Worm (Caenorhabditis elegans): ENCODE measurements around the gene egl-19.

egl-19 gene

ce11 chrIV:7440238-7440637 is 34.9 kb downstream of the egl-19 start:
- TF ChIP-seq him-1 (tag; optimal IDR thresholded peaks at IDR 0.05) = no peak
- TF ChIP-seq W03F9.2 (tag; optimal IDR thresholded peaks at IDR 0.05) = no peak

ce11 chrIV:7445236-7445635 is 39.9 kb downstream of the egl-19 start, which contains the start of gene valv-1:
TSS of gene valv-1 (minus strand) at chrIV:7445336.
- TF ChIP-seq him-1 (tag; optimal IDR thresholded peaks at IDR 0.05) (no peak), dao-5 (tag; optimal IDR thresholded peaks at IDR 0.05) (no peak), W03F9.2 (tag; optimal IDR thresholded peaks at IDR 0.05) (no peak)

DNA sequence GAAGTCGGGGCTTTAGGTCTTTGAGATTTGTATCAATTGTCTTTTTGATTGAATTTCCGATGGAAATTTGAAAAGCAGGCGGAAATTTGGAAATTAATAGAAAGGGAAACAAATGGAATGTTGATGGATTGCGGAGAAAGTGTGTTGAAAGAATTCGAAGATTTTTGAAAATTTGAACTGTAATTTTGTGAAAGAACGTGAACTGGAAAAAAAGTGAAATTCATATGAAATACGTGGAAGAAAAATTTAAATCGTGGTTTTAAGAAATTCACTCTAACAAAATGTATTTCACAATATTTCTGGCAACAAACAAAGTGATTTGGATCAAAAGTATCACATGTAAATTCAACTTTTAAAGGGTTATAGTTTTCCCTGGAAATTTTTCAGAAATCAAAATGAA is 40.6 kb downstream of the egl-19 start, which contains the start of gene B0496.1:
Gene B0496.1 (plus strand): TSS at position 301 of the 400 bp plus-strand sequence.
- TF ChIP-seq him-1 (tag; optimal IDR thresholded peaks at IDR 0.05) = no peak
- no peak for TF ChIP-seq W03F9.2 (tag; optimal IDR thresholded peaks at IDR 0.05)
- TF ChIP-seq dao-5 (tag; optimal IDR thresholded peaks at IDR 0.05) = no peak

- TF ChIP-seq W03F9.2 (tag; optimal IDR thresholded peaks at IDR 0.05) = no peak
- TF ChIP-seq him-1 (tag; optimal IDR thresholded peaks at IDR 0.05) = no peak
Observed at ce11 chrIV:7447556-7447955, 42.2 kb downstream of the egl-19 start, which contains the start of gene B0496.2. TSS of gene B0496.2 (plus strand) at chrIV:7447856.

- TF ChIP-seq him-1 (tag; optimal IDR thresholded peaks at IDR 0.05) = no peak
- TF ChIP-seq W03F9.2 (tag; optimal IDR thresholded peaks at IDR 0.05) = no peak
- TF ChIP-seq dao-5 (tag; optimal IDR thresholded peaks at IDR 0.05) = no peak
Observed at ce11 chrIV:7451345-7451744, 46.0 kb downstream of the egl-19 start, which contains the start of gene tes-1. TSS of gene tes-1 (minus strand) at chrIV:7451445.

ce11 chrIV:7453661-7454159 is 48.3 kb downstream of the egl-19 start:
- TF ChIP-seq W03F9.2 (tag; optimal IDR thresholded peaks at IDR 0.05) = no peak
- no peak for TF ChIP-seq dao-5 (tag; optimal IDR thresholded peaks at IDR 0.05)
- no peak for TF ChIP-seq him-1 (tag; optimal IDR thresholded peaks at IDR 0.05)

DNA sequence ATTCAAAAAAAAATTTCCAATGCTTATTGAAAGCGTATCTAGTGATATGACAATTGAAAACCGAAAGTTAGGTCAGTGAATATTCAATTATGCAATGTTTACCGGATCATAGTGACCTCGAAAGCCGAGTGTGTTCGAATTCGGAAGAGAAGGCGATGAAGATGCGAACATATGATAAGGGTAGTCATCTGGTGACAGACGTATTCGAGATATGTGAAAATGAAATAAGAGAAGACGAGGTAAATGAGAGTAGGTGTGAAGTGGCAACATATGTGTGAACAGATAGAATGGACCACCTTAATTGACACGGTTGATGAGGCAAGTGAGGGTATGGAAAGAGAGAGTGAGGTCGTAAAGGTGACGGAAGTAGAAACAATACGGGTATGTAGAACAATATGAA is 49.5 kb downstream of the egl-19 start:
- no peak for TF ChIP-seq W03F9.2 (tag; optimal IDR thresholded peaks at IDR 0.05)
- TF ChIP-seq him-1 (tag; optimal IDR thresholded peaks at IDR 0.05) = no peak
- TF ChIP-seq dao-5 (tag; optimal IDR thresholded peaks at IDR 0.05) = no peak

- TF ChIP-seq him-1 (tag; optimal IDR thresholded peaks at IDR 0.05) = no peak
- no peak for TF ChIP-seq dao-5 (tag; optimal IDR thresholded peaks at IDR 0.05)
- TF ChIP-seq W03F9.2 (tag; optimal IDR thresholded peaks at IDR 0.05) = no peak
Observed at ce11 chrIV:7456225-7456624, 50.8 kb downstream of the egl-19 start, which contains the start of gene F13B6.1. TSS of gene F13B6.1 (plus strand) at chrIV:7456525.

- TF ChIP-seq him-1 (tag; optimal IDR thresholded peaks at IDR 0.05) = no peak
- no peak for TF ChIP-seq W03F9.2 (tag; optimal IDR thresholded peaks at IDR 0.05)
- TF ChIP-seq dao-5 (tag; optimal IDR thresholded peaks at IDR 0.05) = no peak
Observed at ce11 chrIV:7460225-7460624, 54.8 kb downstream of the egl-19 start, which contains the start of gene F13B6.2. TSS of gene F13B6.2 (minus strand) at chrIV:7460325.

- TF ChIP-seq dao-5 (tag; optimal IDR thresholded peaks at IDR 0.05) (no peak), W03F9.2 (tag; optimal IDR thresholded peaks at IDR 0.05) (no peak), him-1 (tag; optimal IDR thresholded peaks at IDR 0.05) (no peak)
Observed at ce11 chrIV:7465857-7466256, 60.5 kb downstream of the egl-19 start, which contains the start of gene F13B6.3. TSS of gene F13B6.3 (minus strand) at chrIV:7465957.

DNA sequence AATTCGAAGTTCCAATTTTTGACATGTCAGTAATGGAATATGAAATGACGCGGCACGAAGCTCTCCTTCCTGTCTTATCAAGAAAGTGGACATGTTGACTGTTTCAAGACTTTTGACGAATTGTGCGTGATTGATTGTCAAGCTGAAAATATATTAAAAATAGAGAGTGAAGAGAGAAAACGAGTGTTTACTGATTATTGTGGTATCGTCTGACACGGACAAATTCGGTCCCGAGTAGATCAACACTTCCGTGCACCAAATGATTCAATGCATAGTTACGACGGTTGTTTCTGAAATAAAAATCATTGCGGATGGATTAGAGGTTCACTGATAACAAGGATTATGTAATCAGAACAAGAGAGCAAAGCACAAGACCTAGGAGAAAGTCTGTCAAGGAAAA is 61.8 kb downstream of the egl-19 start:
- no peak for TF ChIP-seq dao-5 (tag; optimal IDR thresholded peaks at IDR 0.05)
- TF ChIP-seq W03F9.2 (tag; optimal IDR thresholded peaks at IDR 0.05) = no peak
- TF ChIP-seq him-1 (tag; optimal IDR thresholded peaks at IDR 0.05) = no peak

All from whole organism, L4/young adult.